Fruit fly (Drosophila melanogaster) whole organism, embryonic: ENCODE measurements around the gene phol.

Experiments used
- Atf-2 ChIP-seq: fragments of 200-800 bp; sonication (Bioruptor generic); optimal IDR thresholded peaks from 2 replicates; lab custom pipeline; 2016; ENCODE audit warnings: missing biosample characterization, missing genetic modification characterization
- B-H1 ChIP-seq: fragments of 200-800 bp; sonication (Bioruptor generic); IDR thresholded peaks from 3 replicates; pipeline ENCODE4 v1.3.6; 2022; ENCODE audit warnings: missing biosample characterization, missing genetic modification characterization
- Blimp-1 ChIP-seq: fragments of 200-800 bp; sonication (Bioruptor generic); optimal IDR thresholded peaks from 3 replicates; lab custom pipeline; 2018; ENCODE audit warnings: missing biosample characterization, missing genetic modification characterization, mild to moderate bottlenecking, moderate library complexity, missing genetic modification reagents
- BtbVII ChIP-seq: fragments of 200-800 bp; sonication (Bioruptor generic); optimal IDR thresholded peaks from 3 replicates; lab custom pipeline; 2017; ENCODE audit warnings: missing biosample characterization, mild to moderate bottlenecking, missing genetic modification characterization
- CG10274 ChIP-seq: fragments of 200-800 bp; sonication (Bioruptor generic); optimal IDR thresholded peaks from 3 replicates; lab custom pipeline; 2017; ENCODE audit warnings: missing biosample characterization, mild to moderate bottlenecking, missing genetic modification characterization
- CG11456 ChIP-seq: fragments of 200-800 bp; sonication (Bioruptor generic); IDR thresholded peaks from 3 replicates; pipeline ENCODE4 v1.3.6; 2022; ENCODE audit warnings: missing biosample characterization, missing genetic modification characterization
- CG11695 ChIP-seq: fragments of 200-800 bp; sonication (Bioruptor generic); IDR thresholded peaks from 3 replicates; pipeline ENCODE4 v1.3.6; 2022; ENCODE audit warnings: missing biosample characterization, missing genetic modification characterization
- CG12071 ChIP-seq: fragments of 200-800 bp; sonication (Bioruptor generic); optimal IDR thresholded peaks from 3 replicates; lab custom pipeline; 2018; ENCODE audit warnings: missing biosample characterization, mild to moderate bottlenecking, missing genetic modification characterization
- CG12659 ChIP-seq: fragments of 200-800 bp; sonication (Bioruptor generic); optimal IDR thresholded peaks from 3 replicates; lab custom pipeline; 2017; ENCODE audit warnings: mild to moderate bottlenecking, missing biosample characterization, missing genetic modification reagents, missing genetic modification characterization
- CG12942 ChIP-seq: fragments of 200-800 bp; sonication (Bioruptor generic); optimal IDR thresholded peaks from 3 replicates; lab custom pipeline; 2016; ENCODE audit warnings: missing biosample characterization, missing genetic modification characterization
- CG14050 ChIP-seq: fragments of 200-800 bp; sonication (Bioruptor generic); IDR thresholded peaks from 3 replicates; pipeline ENCODE4 v1.3.6; 2022; ENCODE audit warnings: missing biosample characterization, missing genetic modification characterization
- CG15011 ChIP-seq: fragments of 200-800 bp; sonication (Bioruptor generic); optimal IDR thresholded peaks from 3 replicates; lab custom pipeline; 2018; ENCODE audit warnings: missing biosample characterization, mild to moderate bottlenecking, missing genetic modification characterization
- CG2712 ChIP-seq: fragments of 200-800 bp; optimal IDR thresholded peaks from 3 replicates; lab custom pipeline; 2019; ENCODE audit warnings: missing biosample characterization, mild to moderate bottlenecking, missing genetic modification characterization, moderate library complexity
- CG30020 ChIP-seq: fragments of 200-800 bp; optimal IDR thresholded peaks from 2 replicates; lab custom pipeline; 2019; ENCODE audit warnings: missing biosample characterization, mild to moderate bottlenecking, missing genetic modification characterization, moderate library complexity
- CG3065 ChIP-seq: fragments of 200-800 bp; sonication (Bioruptor generic); optimal IDR thresholded peaks from 2 replicates; lab custom pipeline; 2016; ENCODE audit warnings: missing biosample characterization, missing genetic modification characterization
- CG33213 ChIP-seq: fragments of 200-800 bp; sonication (Bioruptor generic); optimal IDR thresholded peaks from 3 replicates; lab custom pipeline; 2016; ENCODE audit warnings: missing biosample characterization, missing genetic modification characterization
- CG34376 ChIP-seq: fragments of 200-800 bp; sonication (Bioruptor generic); optimal IDR thresholded peaks from 2 replicates; lab custom pipeline; 2018; ENCODE audit warnings: missing biosample characterization, mild to moderate bottlenecking, missing genetic modification characterization
- CG4617 ChIP-seq: fragments of 200-800 bp; sonication (Bioruptor generic); optimal IDR thresholded peaks from 3 replicates; lab custom pipeline; 2016; ENCODE audit warnings: missing biosample characterization, missing genetic modification characterization, borderline replicate concordance
- CG4820 ChIP-seq: fragments of 200-800 bp; sonication (Bioruptor generic); optimal IDR thresholded peaks from 3 replicates; lab custom pipeline; 2016; ENCODE audit warnings: missing biosample characterization, missing genetic modification characterization
- CG5245 ChIP-seq: fragments of 200-800 bp; sonication (Bioruptor generic); optimal IDR thresholded peaks from 3 replicates; lab custom pipeline; 2016; ENCODE audit warnings: missing biosample characterization, missing genetic modification characterization
- CG7786 ChIP-seq: fragments of 200-800 bp; sonication (Bioruptor generic); optimal IDR thresholded peaks from 2 replicates; lab custom pipeline; 2016; ENCODE audit warnings: missing biosample characterization, missing genetic modification characterization
- CG7839 ChIP-seq: fragments of 200-800 bp; sonication (Bioruptor generic); optimal IDR thresholded peaks from 3 replicates; lab custom pipeline; 2018; ENCODE audit warnings: missing biosample characterization, mild to moderate bottlenecking, missing genetic modification characterization, moderate library complexity
- D19B ChIP-seq: fragments of 200-800 bp; sonication (Bioruptor generic); optimal IDR thresholded peaks from 2 replicates; lab custom pipeline; 2017; ENCODE audit warnings: missing biosample characterization, mild to moderate bottlenecking, missing genetic modification characterization
- Dek ChIP-seq: fragments of 200-800 bp; sonication (Bioruptor generic); optimal IDR thresholded peaks from 3 replicates; lab custom pipeline; 2019; ENCODE audit warnings: missing biosample characterization, mild to moderate bottlenecking, missing genetic modification characterization, moderate library complexity
- Dip3 ChIP-seq: fragments of 200-800 bp; sonication (Bioruptor generic); optimal IDR thresholded peaks from 3 replicates; lab custom pipeline; 2016; ENCODE audit warnings: missing biosample characterization, missing genetic modification characterization
- Fer2 ChIP-seq: fragments of 200-800 bp; sonication (Bioruptor generic); optimal IDR thresholded peaks from 2 replicates; lab custom pipeline; 2018; ENCODE audit warnings: missing biosample characterization, mild to moderate bottlenecking, missing genetic modification characterization, moderate library complexity
- HmgD ChIP-seq: fragments of 200-800 bp; sonication (Bioruptor generic); optimal IDR thresholded peaks from 3 replicates; lab custom pipeline; 2016; ENCODE audit warnings: missing biosample characterization, missing genetic modification characterization
- Hr3 ChIP-seq: fragments of 200-800 bp; sonication (Bioruptor generic); optimal IDR thresholded peaks from 3 replicates; lab custom pipeline; 2016; ENCODE audit warnings: missing biosample characterization, missing genetic modification characterization
- Hr51 ChIP-seq, 2 experiments: fragments of 200-800 bp; sonication (Bioruptor generic); optimal IDR thresholded peaks; 2 replicates in 1 of 2; 3 replicates in 1 of 2; lab custom pipeline; 2016 to 2018; ENCODE audit warnings: missing biosample characterization in 2 of 2, missing genetic modification characterization in 2 of 2, mild to moderate bottlenecking in 1 of 2, moderate library complexity in 1 of 2
- Kr ChIP-seq: fragments of 200-800 bp; sonication (Bioruptor generic); optimal IDR thresholded peaks from 2 replicates; lab custom pipeline; 2017; ENCODE audit warnings: missing biosample characterization, mild to moderate bottlenecking, missing genetic modification characterization
- PHDP ChIP-seq: fragments of 200-800 bp; sonication (Bioruptor generic); optimal IDR thresholded peaks from 3 replicates; lab custom pipeline; 2018; ENCODE audit warnings: missing biosample characterization, mild to moderate bottlenecking, missing genetic modification characterization, moderate library complexity
- Sry-β ChIP-seq: fragments of 200-800 bp; sonication (Bioruptor generic); optimal IDR thresholded peaks from 2 replicates; lab custom pipeline; 2018; ENCODE audit warnings: missing biosample characterization, mild to moderate bottlenecking, missing genetic modification characterization, moderate library complexity
- Sry-δ ChIP-seq: fragments of 200-800 bp; sonication (Bioruptor generic); optimal IDR thresholded peaks from 2 replicates; lab custom pipeline; 2016; ENCODE audit warnings: missing biosample characterization, missing genetic modification characterization
- ato ChIP-seq: fragments of 200-800 bp; sonication (Bioruptor generic); IDR thresholded peaks from 2 replicates; pipeline ENCODE4 v1.3.6; 2022; ENCODE audit warnings: missing biosample characterization, missing genetic modification characterization; ENCODE audit not compliant: partially characterized antibody
- bigmax ChIP-seq: fragments of 200-800 bp; sonication (Bioruptor generic); optimal IDR thresholded peaks from 2 replicates; lab custom pipeline; 2018; ENCODE audit warnings: missing biosample characterization, mild to moderate bottlenecking, missing genetic modification characterization
- br ChIP-seq: fragments of >200 bp; optimal IDR thresholded peaks from 2 replicates; lab custom pipeline; 2017
- cas ChIP-seq: fragments of 200-800 bp; sonication (Bioruptor generic); IDR thresholded peaks from 2 replicates; pipeline ENCODE4 v1.3.6; 2022; ENCODE audit warnings: missing biosample characterization, missing genetic modification characterization
- cwo ChIP-seq: fragments of 200-800 bp; sonication (Bioruptor generic); optimal IDR thresholded peaks from 3 replicates; lab custom pipeline; 2017; ENCODE audit warnings: missing biosample characterization, missing genetic modification characterization, mild to moderate bottlenecking, moderate library complexity, missing genetic modification reagents
- dimm ChIP-seq: fragments of 200-800 bp; sonication (Bioruptor generic); IDR thresholded peaks from 2 replicates; pipeline ENCODE4 v1.3.6; 2022; ENCODE audit warnings: missing biosample characterization, missing genetic modification characterization
- dm ChIP-seq: fragments of 200-800 bp; sonication (Bioruptor generic); optimal IDR thresholded peaks from 3 replicates; lab custom pipeline; 2016; ENCODE audit warnings: missing biosample characterization, missing genetic modification characterization
- ems ChIP-seq: fragments of 200-800 bp; sonication (Bioruptor generic); optimal IDR thresholded peaks from 3 replicates; lab custom pipeline; 2016; ENCODE audit warnings: missing biosample characterization, missing genetic modification characterization
- eve ChIP-seq, 2 experiments: fragments of >200 bp; optimal IDR thresholded peaks; 2 replicates each; lab custom pipeline; 2017; ENCODE audit warnings: missing biosample characterization in 2 of 2, missing genetic modification characterization in 2 of 2
- ewg ChIP-seq: fragments of 200-800 bp; sonication (Bioruptor generic); optimal IDR thresholded peaks from 3 replicates; lab custom pipeline; 2017; ENCODE audit warnings: mild to moderate bottlenecking, missing biosample characterization, missing genetic modification reagents, missing genetic modification characterization
- fd64A ChIP-seq: fragments of 200-800 bp; sonication (Bioruptor generic); optimal IDR thresholded peaks from 3 replicates; lab custom pipeline; 2018; ENCODE audit warnings: missing biosample characterization, mild to moderate bottlenecking, missing genetic modification characterization
- klu ChIP-seq: fragments of 200-800 bp; sonication (Bioruptor generic); IDR thresholded peaks from 2 replicates; pipeline ENCODE4 v1.3.6; 2022; ENCODE audit warnings: missing biosample characterization, missing genetic modification characterization
- nau ChIP-seq: fragments of 200-800 bp; sonication (Bioruptor generic); optimal IDR thresholded peaks from 3 replicates; lab custom pipeline; 2017; ENCODE audit warnings: missing biosample characterization, mild to moderate bottlenecking, missing genetic modification characterization, missing genetic modification reagents
- nmo ChIP-seq: fragments of 200-800 bp; sonication (Bioruptor generic); optimal IDR thresholded peaks from 2 replicates; lab custom pipeline; 2018; ENCODE audit warnings: missing biosample characterization, mild to moderate bottlenecking, missing genetic modification characterization, moderate library complexity
- org-1 ChIP-seq: fragments of 200-800 bp; sonication (Bioruptor generic); optimal IDR thresholded peaks from 2 replicates; lab custom pipeline; 2017; ENCODE audit warnings: missing biosample characterization, missing genetic modification characterization
- pb ChIP-seq: fragments of 200-800 bp; sonication (Bioruptor generic); optimal IDR thresholded peaks from 3 replicates; lab custom pipeline; 2016; ENCODE audit warnings: missing biosample characterization, missing genetic modification characterization
- psq ChIP-seq: fragments of 200-800 bp; sonication (Bioruptor generic); optimal IDR thresholded peaks from 2 replicates; lab custom pipeline; 2017; ENCODE audit warnings: missing biosample characterization, missing genetic modification characterization
- schlank ChIP-seq: fragments of 200-800 bp; sonication (Bioruptor generic); optimal IDR thresholded peaks from 2 replicates; lab custom pipeline; 2018; ENCODE audit warnings: missing biosample characterization, mild to moderate bottlenecking, missing genetic modification characterization
- slou ChIP-seq: fragments of 200-800 bp; sonication (Bioruptor generic); optimal IDR thresholded peaks from 3 replicates; lab custom pipeline; 2016; ENCODE audit warnings: missing biosample characterization, missing genetic modification characterization

Gene phol

dm6 chr3L:9476829-9477228 lies 20.7 kb upstream of the phol start, which contains the start of the genes Uch-L5 and Jarid2 (continued):
- no peak for TF ChIP-seq CG7839
- TF ChIP-seq ato (GFP tag; lab: Robert Waterston, UW) = 0 out of 2 replicates have a peak, but pooled peaks have one; percentile 32
- peak; percentile 55 for TF ChIP-seq ems (GFP tag; lab: Kevin White, UChicago)
- TF ChIP-seq Dek = no peak
- peak; percentile 49 for TF ChIP-seq ewg
- peak; percentile 58 for TF ChIP-seq CG7786
- peak; percentile 70; the same call in 2 of the 3 replicates for TF ChIP-seq CG11456 (GFP tag; lab: Robert Waterston, UW)
- peak in 1 of 2 experiments; percentile 30 for TF ChIP-seq Hr51 (GFP tag; optimal IDR thresholded peaks at IDR 0.05; lab: Kevin White, UChicago)
- no peak for TF ChIP-seq eve (GFP tag; optimal IDR thresholded peaks at IDR 0.05; lab: Kevin White, UChicago)
- no peak for TF ChIP-seq Fer2
- no peak for TF ChIP-seq cwo (GFP tag; lab: Kevin White, UChicago)
- no peak for TF ChIP-seq CG12071 (GFP tag; lab: Kevin White, UChicago)
- peak; percentile 19 for TF ChIP-seq CG4820 (GFP tag; lab: Kevin White, UChicago)
- peak; percentile 43 for TF ChIP-seq CG12942 (GFP tag; lab: Kevin White, UChicago)
- TF ChIP-seq CG10274 (GFP tag; lab: Kevin White, UChicago) = no peak
- peak; percentile 28 for TF ChIP-seq schlank (tag; lab: Kevin White, UChicago)
- no peak for TF ChIP-seq klu (GFP tag; lab: Robert Waterston, UW)
- TF ChIP-seq Sry-β (GFP tag; lab: Kevin White, UChicago) = peak; percentile 31
- peak; percentile 42 for TF ChIP-seq CG34376 (GFP tag; lab: Kevin White, UChicago)
- TF ChIP-seq Hr3 (GFP tag; lab: Kevin White, UChicago) = no peak
- no peak for TF ChIP-seq Kr (GFP tag; lab: Kevin White, UChicago)
- no peak for TF ChIP-seq CG11695 (GFP tag; lab: Robert Waterston, UW)
- no peak for TF ChIP-seq BtbVII
- TF ChIP-seq slou (GFP tag; lab: Kevin White, UChicago) = no peak
- peak; percentile 29 for TF ChIP-seq Dip3
- TF ChIP-seq bigmax (GFP tag; lab: Kevin White, UChicago) = peak; percentile 53
- TF ChIP-seq br (lab: Kevin White, UChicago) = no peak
- peak; percentile 80 for TF ChIP-seq HmgD (GFP tag; lab: Kevin White, UChicago)
- TF ChIP-seq nau (GFP tag; lab: Kevin White, UChicago) = no peak
- no peak for TF ChIP-seq CG3065 (GFP tag; lab: Kevin White, UChicago)
- peak; percentile 41 for TF ChIP-seq CG5245 (GFP tag; lab: Kevin White, UChicago)
- TF ChIP-seq org-1 (GFP tag; lab: Kevin White, UChicago) = no peak
- TF ChIP-seq dm (GFP tag; lab: Kevin White, UChicago) = peak; percentile 81
- TF ChIP-seq nmo (GFP tag; lab: Kevin White, UChicago) = peak; percentile 57
- peak; percentile 61 for TF ChIP-seq CG2712 (tag; lab: Kevin White, UChicago)
- TF ChIP-seq cas (GFP tag; lab: Robert Waterston, UW) = no peak
- TF ChIP-seq Sry-δ (GFP tag; lab: Kevin White, UChicago) = peak; percentile 62
- no peak for TF ChIP-seq dimm
- no peak for TF ChIP-seq Blimp-1 (GFP tag; lab: Kevin White, UChicago)
- TF ChIP-seq CG12659 (GFP tag; lab: Kevin White, UChicago) = peak; percentile 91
- TF ChIP-seq psq = peak; percentile 53
- TF ChIP-seq CG33213 = no peak
- no peak for TF ChIP-seq pb
- TF ChIP-seq PHDP = no peak
- no peak for TF ChIP-seq CG14050 (GFP tag; lab: Robert Waterston, UW)
- TF ChIP-seq CG15011 (GFP tag; lab: Kevin White, UChicago) = no peak
- TF ChIP-seq Atf-2 = peak; percentile 9
- no peak for TF ChIP-seq D19B (GFP tag; lab: Kevin White, UChicago)
- TF ChIP-seq CG30020 = peak; percentile 43
- TF ChIP-seq fd64A (GFP tag; lab: Kevin White, UChicago) = no peak
- TF ChIP-seq CG4617 = peak; percentile 97
- TF ChIP-seq B-H1 (GFP tag; lab: Robert Waterston, UW) = no peak
